Worm (Caenorhabditis elegans): ENCODE data around the gene frpr-15.
A peak's percentile ranks its signal among the peaks of the same experiment; 100 is the strongest.

The frpr-15 gene

DNA sequence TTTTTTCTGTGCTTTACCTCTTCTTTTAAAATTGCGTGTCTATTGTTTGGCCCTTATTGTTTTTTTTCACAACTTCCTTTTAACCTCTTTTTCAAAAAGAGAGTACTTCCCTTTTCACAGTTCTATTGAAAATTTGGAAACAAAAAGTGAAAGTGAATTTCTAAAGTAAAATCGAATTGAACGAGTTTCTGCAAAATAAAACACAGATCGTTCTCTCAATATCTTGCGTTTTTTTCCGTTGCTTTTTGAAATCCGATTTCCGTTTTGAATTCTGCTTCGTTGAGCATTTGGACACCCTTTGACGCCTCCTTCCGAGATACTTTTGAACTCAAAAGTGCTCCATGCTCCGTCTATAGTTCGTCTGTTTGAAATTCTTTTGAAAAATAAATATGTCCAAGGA, 3.6 kb upstream of the frpr-15 start:
- TF ChIP-seq rcor-1 (GFP tag; IDR thresholded peaks at IDR 0.05) (no peak), unc-62 (GFP tag; optimal IDR thresholded peaks at IDR 0.05) (no peak), nfya-2 (GFP tag; IDR thresholded peaks at IDR 0.05) (no peak), let-526 (GFP tag; IDR thresholded peaks at IDR 0.05) (no peak), hlh-12 (tag; optimal IDR thresholded peaks at IDR 0.05) (no peak), F37B4.10 (GFP tag; IDR thresholded peaks at IDR 0.05) (no peak), snpc-1.1 (tag; optimal IDR thresholded peaks at IDR 0.05; ENCODE audit: insufficient read depth) (no peak), tbx-9 (tag; optimal IDR thresholded peaks at IDR 0.05; ENCODE audit: borderline replicate concordance) (no peak), tlf-1 (GFP tag; optimal IDR thresholded peaks at IDR 0.05) (no peak), egl-18 (GFP tag; IDR thresholded peaks at IDR 0.05) (no peak)

DNA sequence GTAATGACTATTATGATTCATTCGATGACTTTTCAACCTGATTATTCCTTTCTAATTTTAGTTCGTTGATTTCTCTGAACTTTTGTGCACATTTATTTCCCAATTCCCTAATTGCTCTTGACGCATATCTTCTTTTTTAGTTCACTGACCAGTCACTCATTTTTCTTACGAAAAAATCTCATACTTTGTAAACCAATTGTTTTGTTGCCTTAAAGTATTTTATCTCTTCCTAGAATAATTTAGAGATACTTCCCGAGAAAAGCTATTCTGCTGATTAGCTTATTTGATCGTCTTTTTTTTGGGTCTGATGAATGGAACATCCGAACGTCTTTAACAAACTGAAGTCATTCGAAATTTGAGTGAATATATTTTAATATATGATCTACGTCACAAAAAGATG, 615 bp upstream of the frpr-15 start:
- TF ChIP-seq cebp-2 (GFP tag; IDR thresholded peaks at IDR 0.05) (no peak), athp-1 (tag; optimal IDR thresholded peaks at IDR 0.05) (no peak), pbrm-1 (GFP tag; IDR thresholded peaks at IDR 0.05) (no peak), gei-17 (GFP tag; optimal IDR thresholded peaks at IDR 0.05) (no peak), tbp1 (GFP tag; optimal IDR thresholded peaks at IDR 0.05) (no peak), snpc-4 (GFP tag; optimal IDR thresholded peaks at IDR 0.05) (no peak), snpc-4 (tag; optimal IDR thresholded peaks at IDR 0.05) (no peak), nfya-2 (GFP tag; IDR thresholded peaks at IDR 0.05) (no peak), hlh-12 (tag; optimal IDR thresholded peaks at IDR 0.05) (no peak), ztf-25 (GFP tag; IDR thresholded peaks at IDR 0.05) (no peak), lin-54 (GFP tag; optimal IDR thresholded peaks at IDR 0.05) (no peak), ekl-4 (GFP tag; IDR thresholded peaks at IDR 0.05) (no peak), madf-6 (GFP tag; IDR thresholded peaks at IDR 0.05) (no peak)

DNA sequence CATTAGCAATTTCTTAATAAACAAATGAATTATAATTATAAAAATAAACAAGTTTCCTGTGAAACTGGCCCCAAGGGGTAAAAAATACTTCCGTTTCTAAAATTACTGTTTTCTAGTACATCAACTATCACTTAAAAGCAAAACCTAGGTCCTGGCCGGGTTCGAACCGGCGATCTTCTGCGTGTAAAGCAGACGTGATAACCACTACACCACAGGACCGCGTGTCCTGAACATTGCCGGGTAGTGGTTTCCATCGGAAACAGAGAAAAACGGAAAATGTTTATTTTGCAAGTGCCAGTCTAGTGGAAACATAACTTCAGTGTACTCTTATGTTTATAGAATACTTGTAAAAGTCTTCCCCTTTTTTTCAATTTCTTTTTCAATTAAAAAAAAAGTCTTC, 3.3 kb downstream of the frpr-15 start:
- TF ChIP-seq ceh-40 (GFP tag; IDR thresholded peaks at IDR 0.05) (0 out of 2 replicates have a peak, but pooled peaks have one; percentile 32), snpc-4 (GFP tag; optimal IDR thresholded peaks at IDR 0.05) (no peak), snpc-4 (tag; optimal IDR thresholded peaks at IDR 0.05) (peak in 1 of 4 experiments; percentile 19), mxl-1 (tag; optimal IDR thresholded peaks at IDR 0.05) (peak; percentile 29), sptf-2 (GFP tag; optimal IDR thresholded peaks at IDR 0.05) (no peak), attf-5 (GFP tag; optimal IDR thresholded peaks at IDR 0.05) (no peak), rec-8 (tag; optimal IDR thresholded peaks at IDR 0.05) (no peak), F10E7.11 (tag; optimal IDR thresholded peaks at IDR 0.05) (no peak), chd-7 (tag; optimal IDR thresholded peaks at IDR 0.05) (no peak), F23B12.7 (tag; optimal IDR thresholded peaks at IDR 0.05; ENCODE audit: insufficient read depth) (peak; percentile 51), B0261.1 (tag; optimal IDR thresholded peaks at IDR 0.05) (peak; percentile 66), snpc-1.1 (tag; optimal IDR thresholded peaks at IDR 0.05; ENCODE audit: insufficient read depth) (no peak), ztf-18 (tag; optimal IDR thresholded peaks at IDR 0.05) (peak; percentile 50), ceh-27 (GFP tag; optimal IDR thresholded peaks at IDR 0.05) (peak; percentile 1), ceh-100 (GFP tag; IDR thresholded peaks at IDR 0.05) (no peak), F49E8.2 (tag; optimal IDR thresholded peaks at IDR 0.05; ENCODE audit: insufficient read depth) (no peak), egl-44 (GFP tag; IDR thresholded peaks at IDR 0.05) (no peak), snpc-1.3 (tag; optimal IDR thresholded peaks at IDR 0.05; ENCODE audit: insufficient read depth) (peak; percentile 40), tbp1 (GFP tag; optimal IDR thresholded peaks at IDR 0.05) (peak; percentile 88), lir-1 (GFP tag; conservative IDR thresholded peaks at IDR 0.05) (no peak), B0035.1 (tag; optimal IDR thresholded peaks at IDR 0.05) (no peak), ZK185.1 (tag; optimal IDR thresholded peaks at IDR 0.05; ENCODE audit: poor library complexity, severe bottlenecking) (peak; percentile 18), rpc-1 (optimal IDR thresholded peaks at IDR 0.05) (peak; percentile 57), rpc-1 (tag; optimal IDR thresholded peaks at IDR 0.05) (peak; percentile 81), attf-3 (GFP tag; conservative IDR thresholded peaks at IDR 0.05) (no peak), ekl-4 (GFP tag; IDR thresholded peaks at IDR 0.05) (no peak), aptf-2 (GFP tag; conservative IDR thresholded peaks at IDR 0.05) (no peak), akir-1 (GFP tag; optimal IDR thresholded peaks at IDR 0.05) (no peak), ceh-79 (tag; optimal IDR thresholded peaks at IDR 0.05) (no peak), nhr-179 (tag; optimal IDR thresholded peaks at IDR 0.05) (peak; percentile 21)
